Fruit fly (Drosophila melanogaster): Measurements from ENCODE around the gene CG45122.

Gene CG45122

DNA sequence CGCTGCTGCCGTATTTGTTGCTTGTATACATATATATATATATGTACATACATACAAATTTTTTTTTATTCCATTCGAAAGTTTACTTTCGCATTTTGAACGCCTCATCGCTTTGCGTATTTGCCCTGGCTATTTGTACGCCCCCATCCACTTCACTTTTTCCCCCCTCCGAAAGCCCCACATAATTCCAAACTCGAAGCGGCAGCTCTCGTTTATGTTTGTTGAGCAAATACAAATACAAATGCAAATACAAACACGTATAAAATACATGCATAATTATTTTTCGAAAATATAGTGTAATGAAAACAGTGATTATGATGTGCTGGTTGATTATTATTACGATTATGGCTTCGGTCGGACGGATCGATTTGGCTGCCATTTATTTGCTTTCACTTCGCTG lies 24.1 kb downstream of the CG45122 start (continued):
- no peak for TF ChIP-seq pita (GFP tag; optimal IDR thresholded peaks at IDR 0.05)
- TF ChIP-seq CG6683 (GFP tag; optimal IDR thresholded peaks at IDR 0.05): peak; percentile 82
- TF ChIP-seq eve (GFP tag; optimal IDR thresholded peaks at IDR 0.05): no peak
- peak; percentile 95 for TF ChIP-seq CG7271 (tag; optimal IDR thresholded peaks at IDR 0.05)
- TF ChIP-seq CG12744 (GFP tag; optimal IDR thresholded peaks at IDR 0.05): peak; percentile 64
- no peak for TF ChIP-seq Hr39 (optimal IDR thresholded peaks at IDR 0.05)
- TF ChIP-seq kay (GFP tag; optimal IDR thresholded peaks at IDR 0.05): peak; percentile 75
- peak; percentile 88 for TF ChIP-seq CG4820 (GFP tag; optimal IDR thresholded peaks at IDR 0.05)
- peak; percentile 45 for TF ChIP-seq YL-1 (GFP tag; optimal IDR thresholded peaks at IDR 0.05)
- peak; percentile 97 for TF ChIP-seq CG15696 (tag; optimal IDR thresholded peaks at IDR 0.05)
- no peak for TF ChIP-seq HmgD (GFP tag; optimal IDR thresholded peaks at IDR 0.05)
- peak; percentile 77 for TF ChIP-seq jing (GFP tag; optimal IDR thresholded peaks at IDR 0.05)
- TF ChIP-seq ara (GFP tag; IDR thresholded peaks at IDR 0.05): peak; percentile 86
- TF ChIP-seq CG3726 (GFP tag; IDR thresholded peaks at IDR 0.05): no peak
- TF ChIP-seq toy (GFP tag; IDR thresholded peaks at IDR 0.05): no peak
- TF ChIP-seq fd96Cb (tag; optimal IDR thresholded peaks at IDR 0.05): peak; percentile 90
- no peak for TF ChIP-seq pzg (GFP tag; optimal IDR thresholded peaks at IDR 0.05)
- peak; percentile 38; the same call in 1 of the 2 replicates for TF ChIP-seq CG32767 (GFP tag; IDR thresholded peaks at IDR 0.05)
- peak; percentile 89 for TF ChIP-seq dmrt99B (tag; optimal IDR thresholded peaks at IDR 0.05)
- TF ChIP-seq CG9609 (GFP tag; optimal IDR thresholded peaks at IDR 0.05): peak; percentile 46
- peak; percentile 51 for TF ChIP-seq CG10366 (GFP tag; IDR thresholded peaks at IDR 0.05)
- TF ChIP-seq CG9932 (GFP tag; IDR thresholded peaks at IDR 0.05): no peak
- peak; percentile 74 for TF ChIP-seq CG10431 (GFP tag; optimal IDR thresholded peaks at IDR 0.05)
- TF ChIP-seq otp (GFP tag; IDR thresholded peaks at IDR 0.05): peak; percentile 80; the same call in 2 of the 3 replicates
- peak; percentile 56 for TF ChIP-seq CG1647 (GFP tag; optimal IDR thresholded peaks at IDR 0.05)
- peak in 1 of 3 experiments; percentile 87 for TF ChIP-seq lola (GFP tag; optimal IDR thresholded peaks at IDR 0.05)
- no peak for TF ChIP-seq Ada2b (GFP tag; IDR thresholded peaks at IDR 0.05)
- no peak for TF ChIP-seq CG1832 (GFP tag; optimal IDR thresholded peaks at IDR 0.05)
- no peak for TF ChIP-seq stwl (tag; optimal IDR thresholded peaks at IDR 0.05)
- TF ChIP-seq ftz-f1 (GFP tag; optimal IDR thresholded peaks at IDR 0.05): no peak
- TF ChIP-seq Side (GFP tag; optimal IDR thresholded peaks at IDR 0.05): peak; percentile 73
- no peak for TF ChIP-seq D (optimal IDR thresholded peaks at IDR 0.05)
- peak; percentile 91 for TF ChIP-seq D (GFP tag; optimal IDR thresholded peaks at IDR 0.05)
- no peak for TF ChIP-seq lov (optimal IDR thresholded peaks at IDR 0.05)
- TF ChIP-seq lov (GFP tag; IDR thresholded peaks at IDR 0.05): peak; percentile 78; the same call in 2 of the 3 replicates
- TF ChIP-seq Atf-2 (GFP tag; optimal IDR thresholded peaks at IDR 0.05): peak; percentile 59
- peak; percentile 45 for TF ChIP-seq CG10462 (GFP tag; optimal IDR thresholded peaks at IDR 0.05)
- no peak for TF ChIP-seq CG2129 (GFP tag; IDR thresholded peaks at IDR 0.05; ENCODE audit: partially characterized antibody)
- peak; percentile 62 for TF ChIP-seq CG1602 (GFP tag; optimal IDR thresholded peaks at IDR 0.05)
- no peak for TF ChIP-seq CG6175 (GFP tag; IDR thresholded peaks at IDR 0.05)
- TF ChIP-seq rib (GFP tag; IDR thresholded peaks at IDR 0.05): no peak
- TF ChIP-seq CG10565 (GFP tag; optimal IDR thresholded peaks at IDR 0.05): no peak
- no peak for TF ChIP-seq fru (optimal IDR thresholded peaks at IDR 0.05)
- peak; percentile 75 for TF ChIP-seq grn (GFP tag; optimal IDR thresholded peaks at IDR 0.05)
- TF ChIP-seq peb (GFP tag; IDR thresholded peaks at IDR 0.05): peak; percentile 31; the same call in 1 of the 2 replicates
- peak; percentile 20 for TF ChIP-seq MESR4 (GFP tag; optimal IDR thresholded peaks at IDR 0.05)
- TF ChIP-seq Hr78 (GFP tag; optimal IDR thresholded peaks at IDR 0.05): no peak
- peak; percentile 63 for TF ChIP-seq CTCF (GFP tag; optimal IDR thresholded peaks at IDR 0.05)
- peak; percentile 45 for TF ChIP-seq az2 (GFP tag; optimal IDR thresholded peaks at IDR 0.05)
- peak; percentile 82 for TF ChIP-seq abd-A (tag; optimal IDR thresholded peaks at IDR 0.05)
- TF ChIP-seq chm (GFP tag; IDR thresholded peaks at IDR 0.05): peak; percentile 75; the same call in 1 of the 2 replicates
- TF ChIP-seq pb (GFP tag; optimal IDR thresholded peaks at IDR 0.05): peak; percentile 56
- TF ChIP-seq CG14441 (GFP tag; IDR thresholded peaks at IDR 0.05): peak; percentile 24; the same call in 1 of the 2 replicates
